Fruit fly (Drosophila melanogaster): ENCODE results near the gene CG43092.
A peak's percentile ranks its signal among the peaks of the same experiment; 100 is the strongest.

The CG43092 gene

dm6 chr3R:22781412-22781811 is 11.9 kb upstream of the CG43092 start (continued):
- peak; percentile 97 for TF ChIP-seq Deaf1 (tag; optimal IDR thresholded peaks at IDR 0.05)
- no peak for TF ChIP-seq ttk (GFP tag; IDR thresholded peaks at IDR 0.05)
- TF ChIP-seq trem (tag; optimal IDR thresholded peaks at IDR 0.05) = no peak
- TF ChIP-seq luna (GFP tag; optimal IDR thresholded peaks at IDR 0.05) = no peak
- TF ChIP-seq CG17912 (GFP tag; optimal IDR thresholded peaks at IDR 0.05) = no peak
- TF ChIP-seq repo (GFP tag; optimal IDR thresholded peaks at IDR 0.05) = no peak
- TF ChIP-seq Kr (GFP tag; optimal IDR thresholded peaks at IDR 0.05) = no peak
- TF ChIP-seq CG15269 (tag; optimal IDR thresholded peaks at IDR 0.05) = no peak
- no peak for TF ChIP-seq fd3F (GFP tag; optimal IDR thresholded peaks at IDR 0.05)
- no peak for TF ChIP-seq CG4854 (GFP tag; optimal IDR thresholded peaks at IDR 0.05)
- no peak for TF ChIP-seq CG3281 (GFP tag; optimal IDR thresholded peaks at IDR 0.05)
- TF ChIP-seq CG10366 (GFP tag; IDR thresholded peaks at IDR 0.05) = peak; percentile 30; the same call in 1 of the 2 replicates
- TF ChIP-seq Sry-β (GFP tag; optimal IDR thresholded peaks at IDR 0.05) = no peak
- TF ChIP-seq jumu (GFP tag; optimal IDR thresholded peaks at IDR 0.05) = no peak
- no peak; the same call in 2 of the 3 replicates for TF ChIP-seq Mrtf (GFP tag; IDR thresholded peaks at IDR 0.05)
- TF ChIP-seq CG11456 (GFP tag; IDR thresholded peaks at IDR 0.05) = no peak
- peak; percentile 29 for TF ChIP-seq CG17385 (GFP tag; optimal IDR thresholded peaks at IDR 0.05)
- TF ChIP-seq dpn (GFP tag; optimal IDR thresholded peaks at IDR 0.05) = no peak
- no peak for TF ChIP-seq TFAM (GFP tag; optimal IDR thresholded peaks at IDR 0.05)
- no peak for TF ChIP-seq CG10654 (GFP tag; optimal IDR thresholded peaks at IDR 0.05)
- no peak for TF ChIP-seq CG1603 (tag; optimal IDR thresholded peaks at IDR 0.05)
- TF ChIP-seq tll (GFP tag; optimal IDR thresholded peaks at IDR 0.05) = no peak
- no peak for TF ChIP-seq her (GFP tag; optimal IDR thresholded peaks at IDR 0.05)
- no peak for TF ChIP-seq CG33557 (GFP tag; optimal IDR thresholded peaks at IDR 0.05)
- TF ChIP-seq CG5180 (GFP tag; optimal IDR thresholded peaks at IDR 0.05) = no peak
- no peak for TF ChIP-seq Eip74EF (GFP tag; optimal IDR thresholded peaks at IDR 0.05)
- no peak for TF ChIP-seq danr (GFP tag; IDR thresholded peaks at IDR 0.05)
- no peak for TF ChIP-seq Sry-δ (GFP tag; optimal IDR thresholded peaks at IDR 0.05)
- TF ChIP-seq nerfin-1 (tag; optimal IDR thresholded peaks at IDR 0.05) = no peak
- TF ChIP-seq CG18476 (GFP tag; optimal IDR thresholded peaks at IDR 0.05) = no peak
- TF ChIP-seq phol (tag; optimal IDR thresholded peaks at IDR 0.05) = no peak
- TF ChIP-seq HLH54F (GFP tag; optimal IDR thresholded peaks at IDR 0.05) = no peak
- TF ChIP-seq CG15011 (GFP tag; optimal IDR thresholded peaks at IDR 0.05) = no peak
- no peak for TF ChIP-seq Atf-2 (GFP tag; optimal IDR thresholded peaks at IDR 0.05)
- TF ChIP-seq Fer3 (tag; optimal IDR thresholded peaks at IDR 0.05) = no peak
- peak; percentile 56 for TF ChIP-seq Jarid2 (GFP tag; optimal IDR thresholded peaks at IDR 0.05)
- 0 out of 2 replicates have a peak, but pooled peaks have one; percentile 17 for TF ChIP-seq CG31441 (GFP tag; IDR thresholded peaks at IDR 0.05)
- TF ChIP-seq CG6272 (GFP tag; IDR thresholded peaks at IDR 0.05) = no peak
- TF ChIP-seq zen (tag; optimal IDR thresholded peaks at IDR 0.05) = peak; percentile 8
- no peak for TF ChIP-seq CG15696 (tag; optimal IDR thresholded peaks at IDR 0.05)
- no peak for TF ChIP-seq GATAe (GFP tag; conservative IDR thresholded peaks at IDR 0.05)
- no peak for TF ChIP-seq vfl (GFP tag; optimal IDR thresholded peaks at IDR 0.05)
- TF ChIP-seq CG7786 (GFP tag; optimal IDR thresholded peaks at IDR 0.05) = no peak
- TF ChIP-seq oc (tag; optimal IDR thresholded peaks at IDR 0.05) = no peak
- no peak for TF ChIP-seq CG3838 (GFP tag; optimal IDR thresholded peaks at IDR 0.05)
- TF ChIP-seq CG7271 (tag; optimal IDR thresholded peaks at IDR 0.05) = no peak
- TF ChIP-seq amos (GFP tag; IDR thresholded peaks at IDR 0.05; ENCODE audit: partially characterized antibody) = no peak; the same call in 1 of the 2 replicates
- peak; percentile 29 for TF ChIP-seq NfI (GFP tag; optimal IDR thresholded peaks at IDR 0.05)
- TF ChIP-seq CG10321 (GFP tag; IDR thresholded peaks at IDR 0.05) = no peak
- TF ChIP-seq MTF-1 (GFP tag; optimal IDR thresholded peaks at IDR 0.05; ENCODE audit: borderline replicate concordance) = no peak

Data from whole organism, embryonic.